Worm (Caenorhabditis elegans) whole organism, L4/young adult: ENCODE results near the gene F25H9.2.

Source experiments
- W03F9.2 ChIP-seq: fragments of 150-350 bp; optimal IDR thresholded peaks from 2 replicates; lab custom pipeline; 2014; ENCODE audit warnings: missing biosample characterization, missing genetic modification characterization
- dao-5 ChIP-seq: sonication (generic microtip); optimal IDR thresholded peaks from 2 replicates; lab custom pipeline; 2016; ENCODE audit warnings: missing genotype, missing genetic modification characterization, moderate library complexity, missing compliant biosample characterization
- him-1 ChIP-seq: sonication (generic microtip); optimal IDR thresholded peaks from 2 replicates; lab custom pipeline; 2016; ENCODE audit warnings: missing genotype, missing genetic modification reagents, missing genetic modification characterization, missing compliant biosample characterization

DNA sequence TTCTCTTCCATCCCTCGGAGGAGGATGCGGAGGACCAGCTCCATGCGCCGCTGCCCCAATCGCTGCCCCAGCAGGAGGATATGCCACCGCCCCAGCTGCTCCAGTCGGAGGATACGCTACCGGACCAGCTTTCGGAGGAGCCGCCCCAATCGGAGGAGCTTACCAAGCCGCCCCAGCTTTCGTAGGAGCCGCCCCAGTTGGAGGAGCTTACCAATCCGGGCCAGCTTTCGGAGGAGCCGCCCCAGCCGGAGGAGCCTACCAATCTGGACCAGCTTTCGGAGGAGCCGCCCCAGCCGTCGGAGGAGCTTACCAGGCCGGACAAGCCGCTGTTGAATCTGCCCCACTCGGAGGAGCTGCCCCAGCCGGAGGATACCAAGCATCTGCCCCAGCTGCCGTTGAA is 42.4 kb upstream of the F25H9.2 start:
- TF ChIP-seq him-1 (no peak), W03F9.2 (tag; lab: Kevin White, UChicago) (no peak), dao-5 (tag; lab: Kevin White, UChicago) (peak; percentile 33)
